Worm (Caenorhabditis elegans): Measurements from ENCODE around the gene C28H8.8.

Gene C28H8.8

DNA sequence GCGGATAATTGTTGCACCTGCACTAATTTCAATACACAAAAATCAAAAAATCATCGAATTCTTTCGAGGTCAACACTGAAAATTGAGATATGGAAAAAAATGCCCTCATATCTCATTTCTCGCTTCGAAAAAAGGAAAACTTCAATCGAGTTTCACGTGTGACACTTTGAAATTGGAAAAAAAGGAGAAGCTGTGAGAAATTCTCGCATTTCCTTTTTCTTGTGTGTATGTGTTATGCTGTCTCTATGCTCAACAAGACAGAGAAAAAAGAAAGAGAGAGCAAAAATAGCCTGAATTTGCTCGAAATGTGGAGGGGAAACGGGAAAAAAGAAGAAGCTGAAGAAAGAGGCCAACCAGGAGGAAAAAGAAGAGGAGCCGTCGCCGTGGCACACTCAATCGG lies 42.2 kb downstream of the C28H8.8 start:
- TF ChIP-seq unc-42 (tag; optimal IDR thresholded peaks at IDR 0.05) (peak; percentile 38), hlh-13 (GFP tag; optimal IDR thresholded peaks at IDR 0.05) (no peak), ceh-18 (tag; optimal IDR thresholded peaks at IDR 0.05) (peak; percentile 0), hlh-30 (tag; optimal IDR thresholded peaks at IDR 0.05; ENCODE audit: insufficient read depth) (no peak)

ce11 chrIII:5845483-5845882 lies 43.1 kb downstream of the C28H8.8 start:
- TF ChIP-seq elt-2 (tag; optimal IDR thresholded peaks at IDR 0.05) (no peak), nfya-1 (tag; optimal IDR thresholded peaks at IDR 0.05) (peak; percentile 38), Y22D7AL.16 (tag; optimal IDR thresholded peaks at IDR 0.05) (no peak), unc-3 (GFP tag; conservative IDR thresholded peaks at IDR 0.05) (no peak), unc-3 (tag; optimal IDR thresholded peaks at IDR 0.05) (no peak), ceh-14 (tag; optimal IDR thresholded peaks at IDR 0.05) (peak; percentile 4), fkh-6 (tag; optimal IDR thresholded peaks at IDR 0.05) (no peak), pag-3 (tag; optimal IDR thresholded peaks at IDR 0.05; ENCODE audit: borderline replicate concordance) (no peak), unc-42 (tag; optimal IDR thresholded peaks at IDR 0.05) (peak; percentile 83), hlh-13 (GFP tag; optimal IDR thresholded peaks at IDR 0.05) (no peak), sox-2 (GFP tag; IDR thresholded peaks at IDR 0.05) (no peak), sox-4 (tag; optimal IDR thresholded peaks at IDR 0.05) (no peak), ceh-2 (tag; optimal IDR thresholded peaks at IDR 0.05) (no peak), ceh-6 (GFP tag; optimal IDR thresholded peaks at IDR 0.05) (no peak), ceh-31 (tag; optimal IDR thresholded peaks at IDR 0.05) (peak; percentile 58), pha-2 (tag; optimal IDR thresholded peaks at IDR 0.05) (no peak), tbx-2 (tag; optimal IDR thresholded peaks at IDR 0.05) (peak; percentile 29), fax-1 (tag; optimal IDR thresholded peaks at IDR 0.05) (no peak), hlh-6 (tag; optimal IDR thresholded peaks at IDR 0.05) (no peak), unc-55 (GFP tag; optimal IDR thresholded peaks at IDR 0.05) (peak; percentile 21), ceh-9 (tag; optimal IDR thresholded peaks at IDR 0.05) (no peak), tbx-7 (tag; optimal IDR thresholded peaks at IDR 0.05) (no peak), eyg-1 (tag; optimal IDR thresholded peaks at IDR 0.05) (no peak), ceh-34 (tag; optimal IDR thresholded peaks at IDR 0.05) (no peak), pros-1 (tag; optimal IDR thresholded peaks at IDR 0.05) (no peak), C08G9.2 (tag; optimal IDR thresholded peaks at IDR 0.05) (no peak), pha-4 (tag; optimal IDR thresholded peaks at IDR 0.05) (no peak), fkh-10 (GFP tag; optimal IDR thresholded peaks at IDR 0.05) (no peak), ttx-3 (tag; optimal IDR thresholded peaks at IDR 0.05) (no peak), ets-4 (tag; optimal IDR thresholded peaks at IDR 0.05) (no peak), ceh-18 (tag; optimal IDR thresholded peaks at IDR 0.05) (peak; percentile 20)

DNA sequence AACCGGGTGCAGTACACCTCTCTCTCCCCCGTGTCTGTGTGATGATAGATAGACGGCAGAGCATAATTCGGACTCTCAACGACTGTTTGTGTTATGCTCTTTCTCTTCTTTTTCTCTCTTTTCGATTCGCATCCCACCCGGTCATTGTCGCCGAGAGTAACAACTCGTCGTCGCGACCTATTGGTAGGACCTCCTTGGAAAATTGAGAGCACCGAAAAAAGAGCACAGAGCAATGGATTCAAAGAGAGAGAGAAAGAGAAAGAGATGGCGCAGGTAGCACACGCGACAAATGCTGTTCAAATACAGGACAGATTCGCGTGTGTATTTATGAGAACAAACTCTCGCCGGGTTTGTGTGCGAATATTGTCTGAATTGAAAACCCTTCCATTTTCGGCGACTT lies 44.9 kb downstream of the C28H8.8 start:
- no peak for TF ChIP-seq fkh-6 (tag; optimal IDR thresholded peaks at IDR 0.05)
- TF ChIP-seq ref-2 (tag; optimal IDR thresholded peaks at IDR 0.05): peak; percentile 11
- TF ChIP-seq K09A11.1 (tag; optimal IDR thresholded peaks at IDR 0.05; ENCODE audit: insufficient read depth): no peak
- TF ChIP-seq ceh-24 (tag; optimal IDR thresholded peaks at IDR 0.05): no peak
- TF ChIP-seq ceh-18 (tag; optimal IDR thresholded peaks at IDR 0.05): peak; percentile 17
- TF ChIP-seq hlh-6 (tag; optimal IDR thresholded peaks at IDR 0.05): no peak
- no peak for TF ChIP-seq fkh-10 (GFP tag; optimal IDR thresholded peaks at IDR 0.05)
- no peak for TF ChIP-seq gmeb-2 (tag; optimal IDR thresholded peaks at IDR 0.05)
- TF ChIP-seq ceh-14 (tag; optimal IDR thresholded peaks at IDR 0.05): no peak
- no peak for TF ChIP-seq npax-4 (tag; optimal IDR thresholded peaks at IDR 0.05)
- no peak for TF ChIP-seq C38D4.7 (GFP tag; optimal IDR thresholded peaks at IDR 0.05)
- TF ChIP-seq sox-2 (GFP tag; IDR thresholded peaks at IDR 0.05): no peak
- TF ChIP-seq tbx-7 (tag; optimal IDR thresholded peaks at IDR 0.05): no peak
- TF ChIP-seq ceh-22 (tag; optimal IDR thresholded peaks at IDR 0.05): no peak
- no peak for TF ChIP-seq K02D7.2 (tag; optimal IDR thresholded peaks at IDR 0.05)
- no peak for TF ChIP-seq syd-9 (tag; optimal IDR thresholded peaks at IDR 0.05)
- no peak for TF ChIP-seq odd-2 (tag; optimal IDR thresholded peaks at IDR 0.05)
- no peak for TF ChIP-seq madf-2 (tag; optimal IDR thresholded peaks at IDR 0.05)
- TF ChIP-seq ceh-34 (tag; optimal IDR thresholded peaks at IDR 0.05): no peak
- TF ChIP-seq Y22D7AL.16 (tag; optimal IDR thresholded peaks at IDR 0.05): no peak
- no peak for TF ChIP-seq pha-4 (tag; optimal IDR thresholded peaks at IDR 0.05)
- no peak for TF ChIP-seq ama-1 (optimal IDR thresholded peaks at IDR 0.05)
- TF ChIP-seq lim-6 (tag; optimal IDR thresholded peaks at IDR 0.05): no peak
- no peak for TF ChIP-seq ztf-16 (tag; optimal IDR thresholded peaks at IDR 0.05)
- peak; percentile 56 for TF ChIP-seq ets-4 (tag; optimal IDR thresholded peaks at IDR 0.05)
- TF ChIP-seq tbx-2 (tag; optimal IDR thresholded peaks at IDR 0.05): peak; percentile 16
- TF ChIP-seq nfya-1 (tag; optimal IDR thresholded peaks at IDR 0.05): no peak
